Fruit fly (Drosophila melanogaster): ENCODE results near the gene nod.

DNA sequence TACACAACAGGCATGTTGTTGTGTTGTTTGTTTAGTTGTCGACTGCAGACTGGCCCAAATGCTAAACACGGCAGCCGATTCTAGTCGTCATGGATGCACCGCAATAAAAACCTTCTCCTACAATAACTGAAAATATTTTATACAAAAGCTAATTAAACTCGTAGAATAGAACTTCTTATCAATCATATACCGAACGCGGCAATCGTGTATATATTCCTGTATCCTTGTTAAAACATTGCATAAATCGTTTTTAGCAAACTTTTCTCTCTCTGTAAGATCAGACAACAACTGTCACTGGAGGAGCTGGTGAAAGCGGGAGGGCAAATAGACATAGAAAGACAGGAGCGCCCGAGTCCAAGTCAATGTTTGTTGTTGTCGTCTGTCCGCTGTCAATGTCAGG is 31.9 kb upstream of the nod start:
- TF ChIP-seq ttk (optimal IDR thresholded peaks at IDR 0.05) (no peak), h (optimal IDR thresholded peaks at IDR 0.05) (no peak), Myc (optimal IDR thresholded peaks at IDR 0.05) (no peak), insv (optimal IDR thresholded peaks at IDR 0.05) (no peak), psq (optimal IDR thresholded peaks at IDR 0.05) (no peak), Sin3A (optimal IDR thresholded peaks at IDR 0.05) (no peak)

All from Kc167 (cell line).